Worm (Caenorhabditis elegans): Measurements from ENCODE around the gene srd-41.

DNA sequence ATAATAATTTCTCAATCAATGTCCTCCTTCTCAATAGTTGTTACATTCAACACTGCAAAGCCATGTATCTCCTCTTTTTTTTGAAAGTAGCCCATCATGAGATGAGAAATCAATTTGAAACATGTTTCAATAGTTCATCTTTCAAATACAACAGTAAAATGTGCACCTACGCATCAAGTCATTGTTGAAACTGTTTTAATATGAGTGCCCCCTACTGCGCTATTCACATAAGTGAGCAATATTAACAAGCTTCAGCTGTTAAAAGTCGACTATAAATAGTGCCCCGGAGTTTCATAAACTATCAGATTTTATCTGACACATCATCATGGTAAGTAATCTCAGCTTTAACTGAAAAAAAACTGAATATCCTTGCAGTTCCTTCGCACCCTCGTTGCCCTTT lies 33.9 kb downstream of the srd-41 start, which contains the start of the genes nspc-15 and F19H6.6:
- TF ChIP-seq ceh-36 (tag; optimal IDR thresholded peaks at IDR 0.05) (no peak), sea-1 (GFP tag; conservative IDR thresholded peaks at IDR 0.05) (no peak), ceh-13 (GFP tag; optimal IDR thresholded peaks at IDR 0.05) (no peak), scrt-1 (GFP tag; IDR thresholded peaks at IDR 0.05) (no peak), hmbx-1 (tag; optimal IDR thresholded peaks at IDR 0.05) (no peak), ets-7 (tag; optimal IDR thresholded peaks at IDR 0.05) (no peak), hmg-4 (GFP tag; optimal IDR thresholded peaks at IDR 0.05) (no peak), hnd-1 (tag; optimal IDR thresholded peaks at IDR 0.05) (no peak), ama-1 (optimal IDR thresholded peaks at IDR 0.05) (no peak), pes-1 (GFP tag; IDR thresholded peaks at IDR 0.05) (no peak)
